Fruit fly (Drosophila melanogaster): ENCODE measurements around the gene LManIII.

LManIII gene

dm6 chr2L:8782400-8782799 is 13.9 kb upstream of the LManIII start, which contains the start of gene CG42710:
Gene CG42710, minus strand, starts transcription at chr2L:8782500.
- no peak for TF ChIP-seq CG8119 (GFP tag; IDR thresholded peaks at IDR 0.05)
- no peak for TF ChIP-seq CG6854 (GFP tag; optimal IDR thresholded peaks at IDR 0.05)
- TF ChIP-seq CG1621 (tag; optimal IDR thresholded peaks at IDR 0.05): no peak
- TF ChIP-seq Ets21C (GFP tag; optimal IDR thresholded peaks at IDR 0.05): no peak
- no peak for TF ChIP-seq Eip93F (GFP tag; optimal IDR thresholded peaks at IDR 0.05)
- TF ChIP-seq acj6 (GFP tag; optimal IDR thresholded peaks at IDR 0.05): no peak
- TF ChIP-seq salr (GFP tag; optimal IDR thresholded peaks at IDR 0.05): no peak
- no peak for TF ChIP-seq CG8319 (GFP tag; optimal IDR thresholded peaks at IDR 0.05)
- TF ChIP-seq Gug (GFP tag; IDR thresholded peaks at IDR 0.05): no peak
- TF ChIP-seq svp (GFP tag): no peak
- TF ChIP-seq CG4318 (GFP tag; optimal IDR thresholded peaks at IDR 0.05): no peak

- TF ChIP-seq CG6163 (GFP tag; IDR thresholded peaks at IDR 0.05): no peak
- peak; percentile 28 for TF ChIP-seq svp (GFP tag)
Observed at dm6 chr2L:8781152-8781551, 12.6 kb upstream of the LManIII start, which contains the start of gene LManVI. Gene LManVI, minus strand, starts transcription at chr2L:8781252.

dm6 chr2L:8776163-8776562 is 7.7 kb upstream of the LManIII start, which contains the start of gene LManV:
Gene LManV, minus strand, starts transcription at chr2L:8776263.
- TF ChIP-seq CG34406 (GFP tag; optimal IDR thresholded peaks at IDR 0.05) (no peak), vri (GFP tag; optimal IDR thresholded peaks at IDR 0.05) (peak; percentile 14), svp (GFP tag) (peak; percentile 14), CG3919 (GFP tag; optimal IDR thresholded peaks at IDR 0.05) (no peak)

- TF ChIP-seq Hr39 (GFP tag; optimal IDR thresholded peaks at IDR 0.05) (no peak), OdsH (GFP tag; optimal IDR thresholded peaks at IDR 0.05) (no peak), CG1621 (tag; optimal IDR thresholded peaks at IDR 0.05) (no peak), CG16779 (tag; optimal IDR thresholded peaks at IDR 0.05) (no peak), CG7368 (GFP tag; optimal IDR thresholded peaks at IDR 0.05) (no peak), Eip75B (GFP tag; optimal IDR thresholded peaks at IDR 0.05) (no peak), salr (GFP tag; optimal IDR thresholded peaks at IDR 0.05) (no peak), CG6792 (GFP tag; optimal IDR thresholded peaks at IDR 0.05) (no peak), spab (GFP tag; optimal IDR thresholded peaks at IDR 0.05) (no peak), pdm3 (GFP tag; optimal IDR thresholded peaks at IDR 0.05) (no peak), Gug (GFP tag; IDR thresholded peaks at IDR 0.05) (no peak), eg (GFP tag; IDR thresholded peaks at IDR 0.05) (no peak), Eip93F (GFP tag; optimal IDR thresholded peaks at IDR 0.05) (no peak), lz (GFP tag; optimal IDR thresholded peaks at IDR 0.05) (no peak), CG31627 (GFP tag; optimal IDR thresholded peaks at IDR 0.05) (no peak), Ets21C (GFP tag; optimal IDR thresholded peaks at IDR 0.05) (no peak)
Observed at dm6 chr2L:8772244-8772643, 3.7 kb upstream of the LManIII start, which contains the start of gene LManIV. Gene LManIV, minus strand, starts transcription at chr2L:8772344.

dm6 chr2L:8762833-8763232 is 5.7 kb downstream of the LManIII start:
- TF ChIP-seq spab (GFP tag; optimal IDR thresholded peaks at IDR 0.05) (peak; percentile 6), CG6163 (GFP tag; IDR thresholded peaks at IDR 0.05) (no peak)

- TF ChIP-seq CG16779 (tag; optimal IDR thresholded peaks at IDR 0.05): no peak
- no peak for TF ChIP-seq fd85E (GFP tag; optimal IDR thresholded peaks at IDR 0.05)
- no peak for TF ChIP-seq dsx (GFP tag; optimal IDR thresholded peaks at IDR 0.05; ENCODE audit: poor library complexity, severe bottlenecking)
- TF ChIP-seq Eip75B (GFP tag; optimal IDR thresholded peaks at IDR 0.05): no peak
- no peak for TF ChIP-seq dac (GFP tag; optimal IDR thresholded peaks at IDR 0.05)
- TF ChIP-seq net (GFP tag; optimal IDR thresholded peaks at IDR 0.05): no peak
- no peak for TF ChIP-seq Ets96B (tag; optimal IDR thresholded peaks at IDR 0.05)
- TF ChIP-seq lz (GFP tag; optimal IDR thresholded peaks at IDR 0.05): no peak
- no peak for TF ChIP-seq spab (GFP tag; optimal IDR thresholded peaks at IDR 0.05)
- TF ChIP-seq ss (GFP tag; optimal IDR thresholded peaks at IDR 0.05): no peak
- no peak for TF ChIP-seq CG32006 (GFP tag; optimal IDR thresholded peaks at IDR 0.05)
- no peak for TF ChIP-seq CG8319 (GFP tag; optimal IDR thresholded peaks at IDR 0.05)
- TF ChIP-seq Hr4 (GFP tag; optimal IDR thresholded peaks at IDR 0.05): no peak
- no peak for TF ChIP-seq CG3032 (tag; optimal IDR thresholded peaks at IDR 0.05)
- TF ChIP-seq CG7368 (GFP tag; optimal IDR thresholded peaks at IDR 0.05): no peak
- no peak for TF ChIP-seq CG6163 (GFP tag; IDR thresholded peaks at IDR 0.05)
Observed at dm6 chr2L:8752022-8752421, 16.5 kb downstream of the LManIII start, which contains the start of the genes CG45307 and CG12438. Gene CG45307, minus strand, starts transcription at chr2L:8752122. Gene CG12438, plus strand, starts transcription at chr2L:8752285.

All from whole organism, prepupa.